Worm (Caenorhabditis elegans) whole organism, young adult: ENCODE measurements around the gene sqv-3.

ENCODE experiments used
- C06A6.2 ChIP-seq: fragments of 200-800 bp; sonication (Bioruptor generic); conservative IDR thresholded peaks from 2 replicates; pipeline ENCODE4 v1.3.6; 2022; ENCODE audit warnings: missing genetic modification characterization, missing compliant biosample characterization
- F10E7.11 ChIP-seq: sonication (generic microtip); optimal IDR thresholded peaks from 2 replicates; lab custom pipeline; 2017; ENCODE audit warnings: mild to moderate bottlenecking, missing genetic modification characterization, moderate library complexity, missing compliant biosample characterization
- F33H1.4 ChIP-seq: fragments of 200-800 bp; sonication (Bioruptor generic); IDR thresholded peaks from 2 replicates; pipeline ENCODE4 v1.3.6; 2022; ENCODE audit warnings: missing genetic modification reagents, missing genetic modification characterization, missing compliant biosample characterization
- K12H6.12 ChIP-seq: fragments of 200-800 bp; sonication (Bioruptor generic); optimal IDR thresholded peaks from 2 replicates; lab custom pipeline; 2018; ENCODE audit warnings: mild to moderate bottlenecking, missing genetic modification characterization, missing compliant biosample characterization
- Y79H2A.3 ChIP-seq: fragments of 200-800 bp; sonication (Bioruptor generic); conservative IDR thresholded peaks from 2 replicates; pipeline ENCODE4 v1.3.6; 2022; ENCODE audit warnings: missing genetic modification reagents, missing genetic modification characterization, missing compliant biosample characterization
- Y95B8A.8 ChIP-seq: fragments of 200-800 bp; sonication (Bioruptor generic); IDR thresholded peaks from 2 replicates; pipeline ENCODE4 v1.3.6; 2022; ENCODE audit warnings: missing genetic modification reagents, missing genetic modification characterization, missing compliant biosample characterization
- ZK185.1 ChIP-seq: sonication (generic microtip); optimal IDR thresholded peaks from 2 replicates; lab custom pipeline; 2016; ENCODE audit warnings: mild to moderate bottlenecking, missing genetic modification characterization, missing compliant biosample characterization; ENCODE audit not compliant: poor library complexity, severe bottlenecking
- aptf-2 ChIP-seq: fragments of 200-800 bp; sonication (Bioruptor generic); conservative IDR thresholded peaks from 2 replicates; pipeline ENCODE4 v1.3.6; 2022; ENCODE audit warnings: missing genetic modification reagents, missing genetic modification characterization, missing compliant biosample characterization
- attf-5 ChIP-seq: fragments of 200-800 bp; sonication (Bioruptor generic); optimal IDR thresholded peaks from 2 replicates; lab custom pipeline; 2018; ENCODE audit warnings: mild to moderate bottlenecking, missing genetic modification characterization, missing compliant biosample characterization
- cebp-1 ChIP-seq, 2 experiments: fragments of 200-800 bp in 1 of 2; sonication (Bioruptor generic) in 1 of 2; sonication (generic microtip) in 1 of 2; IDR thresholded peaks in 1 of 2; optimal IDR thresholded peaks in 1 of 2; 2 replicates each; pipeline versions ENCODE4 v1.3.6 to Lab custom; 2017 to 2022; ENCODE audit warnings: missing compliant biosample characterization in 2 of 2, missing genetic modification characterization in 2 of 2, mild to moderate bottlenecking in 1 of 2, missing genetic modification reagents in 1 of 2, moderate library complexity in 1 of 2
- cebp-2 ChIP-seq: fragments of 200-800 bp; sonication (Bioruptor generic); IDR thresholded peaks from 2 replicates; pipeline ENCODE4 v1.3.6; 2022; ENCODE audit warnings: missing genetic modification characterization, missing compliant biosample characterization
- ceh-27 ChIP-seq: fragments of 200-800 bp; sonication (Bioruptor generic); optimal IDR thresholded peaks from 2 replicates; lab custom pipeline; 2018; ENCODE audit warnings: mild to moderate bottlenecking, missing genetic modification characterization, moderate library complexity, missing compliant biosample characterization
- ceh-40 ChIP-seq: fragments of 200-800 bp; sonication (Bioruptor generic); IDR thresholded peaks from 2 replicates; pipeline ENCODE4 v1.3.6; 2022; ENCODE audit warnings: missing genetic modification characterization, missing compliant biosample characterization
- dox-1 ChIP-seq: fragments of 200-800 bp; sonication (Bioruptor generic); IDR thresholded peaks from 2 replicates; pipeline ENCODE4 v1.3.6; 2022; ENCODE audit warnings: missing genetic modification reagents, missing genetic modification characterization, missing compliant biosample characterization
- dpff-1 ChIP-seq: sonication (generic microtip); optimal IDR thresholded peaks from 2 replicates; lab custom pipeline; 2017; ENCODE audit warnings: mild to moderate bottlenecking, missing genetic modification characterization, missing compliant biosample characterization
- efl-1 ChIP-seq: fragments of 150-350 bp; optimal IDR thresholded peaks from 2 replicates; lab custom pipeline; 2014; ENCODE audit warnings: missing biosample characterization, missing genetic modification reagents, missing genetic modification characterization
- egrh-3 ChIP-seq: fragments of 200-800 bp; sonication (Bioruptor generic); IDR thresholded peaks from 2 replicates; pipeline ENCODE4 v1.3.6; 2022; ENCODE audit warnings: missing genetic modification reagents, missing genetic modification characterization, missing compliant biosample characterization
- ets-4 ChIP-seq: fragments of 200-800 bp; sonication (Bioruptor generic); optimal IDR thresholded peaks from 2 replicates; lab custom pipeline; 2018; ENCODE audit warnings: mild to moderate bottlenecking, missing genetic modification characterization, missing compliant biosample characterization
- hrde-1 ChIP-seq: sonication (generic microtip); optimal IDR thresholded peaks from 2 replicates; lab custom pipeline; 2016; ENCODE audit warnings: missing genetic modification characterization, mild to moderate bottlenecking, missing compliant biosample characterization, moderate library complexity, missing genotype, missing genetic modification reagents, borderline replicate concordance
- lag-1 ChIP-seq: fragments of 200-800 bp; sonication (Bioruptor generic); IDR thresholded peaks from 2 replicates; pipeline ENCODE4 v1.3.6; 2022; ENCODE audit warnings: missing genetic modification reagents, missing genetic modification characterization, missing compliant biosample characterization
- lin-26 ChIP-seq: fragments of 200-800 bp; sonication (Bioruptor generic); IDR thresholded peaks from 2 replicates; pipeline ENCODE4 v1.3.6; 2022; ENCODE audit warnings: missing genetic modification reagents, missing genetic modification characterization, missing compliant biosample characterization
- lin-35 ChIP-seq, 3 experiments: fragments of 150-350 bp in 2 of 3; sonication (generic microtip) in 1 of 3; optimal IDR thresholded peaks; 2 replicates each; lab custom pipeline; 2014 to 2018; ENCODE audit warnings: missing biosample characterization in 3 of 3, missing genetic modification characterization in 3 of 3, missing genetic modification reagents in 3 of 3
- lin-40 ChIP-seq: sonication (generic microtip); optimal IDR thresholded peaks from 2 replicates; lab custom pipeline; 2016; ENCODE audit warnings: missing genetic modification characterization, mild to moderate bottlenecking, missing compliant biosample characterization, missing genotype, missing genetic modification reagents
- lsl-1 ChIP-seq: fragments of 200-800 bp; sonication (Bioruptor generic); optimal IDR thresholded peaks from 2 replicates; lab custom pipeline; 2018; ENCODE audit warnings: mild to moderate bottlenecking, missing genetic modification characterization, moderate library complexity, missing compliant biosample characterization
- madf-3 ChIP-seq: fragments of 200-800 bp; sonication (Bioruptor generic); IDR thresholded peaks from 2 replicates; pipeline ENCODE4 v1.3.6; 2022; ENCODE audit warnings: missing genetic modification reagents, missing genetic modification characterization, missing compliant biosample characterization
- mel-28 ChIP-seq: sonication (generic microtip); optimal IDR thresholded peaks from 2 replicates; lab custom pipeline; 2016; ENCODE audit warnings: borderline replicate concordance, mild to moderate bottlenecking, missing genetic modification characterization, missing compliant biosample characterization
- pbrm-1 ChIP-seq: fragments of 200-800 bp; sonication (Bioruptor generic); IDR thresholded peaks from 2 replicates; pipeline ENCODE4 v1.3.6; 2022; ENCODE audit warnings: missing genetic modification reagents, missing genetic modification characterization, missing compliant biosample characterization
- rec-8 ChIP-seq, 2 experiments: sonication (generic microtip); optimal IDR thresholded peaks; 2 replicates each; lab custom pipeline; 2016; ENCODE audit warnings: mild to moderate bottlenecking in 2 of 2, missing genetic modification characterization in 2 of 2, missing genetic modification reagents in 2 of 2, missing genotype in 2 of 2, missing biosample characterization in 1 of 2, missing compliant biosample characterization in 1 of 2, moderate library complexity in 1 of 2
- snpc-3.4 ChIP-seq: sonication (generic microtip); optimal IDR thresholded peaks from 2 replicates; lab custom pipeline; 2017; ENCODE audit warnings: missing genetic modification characterization, mild to moderate bottlenecking, missing compliant biosample characterization, antibody characterized with exemption, moderate library complexity, missing genotype, missing genetic modification reagents
- snpc-4 ChIP-seq, 5 experiments: fragments of 150-350 bp in 1 of 5; sonication (generic microtip) in 4 of 5; optimal IDR thresholded peaks; 2 replicates each; lab custom pipeline; 2014 to 2018; ENCODE audit warnings: missing genetic modification characterization in 5 of 5, missing biosample characterization in 3 of 5, antibody characterized with exemption in 2 of 5, mild to moderate bottlenecking in 2 of 5, missing compliant biosample characterization in 2 of 5, missing genotype in 2 of 5, moderate library complexity in 2 of 5, missing genetic modification reagents in 1 of 5
- sptf-2 ChIP-seq: fragments of 200-800 bp; sonication (Bioruptor generic); optimal IDR thresholded peaks from 2 replicates; lab custom pipeline; 2018; ENCODE audit warnings: mild to moderate bottlenecking, missing genetic modification characterization, missing compliant biosample characterization
- xnd-1 ChIP-seq: sonication (generic microtip); optimal IDR thresholded peaks from 2 replicates; lab custom pipeline; 2016; ENCODE audit warnings: missing genotype, missing genetic modification reagents, missing genetic modification characterization, missing compliant biosample characterization
- ztf-18 ChIP-seq: sonication (generic microtip); optimal IDR thresholded peaks from 2 replicates; lab custom pipeline; 2016; ENCODE audit warnings: missing genotype, mild to moderate bottlenecking, missing genetic modification characterization, missing compliant biosample characterization
- ztf-3 ChIP-seq: fragments of 200-800 bp; sonication (Bioruptor generic); optimal IDR thresholded peaks from 2 replicates; lab custom pipeline; 2018; ENCODE audit warnings: mild to moderate bottlenecking, missing genetic modification characterization, missing compliant biosample characterization

sqv-3 gene

DNA sequence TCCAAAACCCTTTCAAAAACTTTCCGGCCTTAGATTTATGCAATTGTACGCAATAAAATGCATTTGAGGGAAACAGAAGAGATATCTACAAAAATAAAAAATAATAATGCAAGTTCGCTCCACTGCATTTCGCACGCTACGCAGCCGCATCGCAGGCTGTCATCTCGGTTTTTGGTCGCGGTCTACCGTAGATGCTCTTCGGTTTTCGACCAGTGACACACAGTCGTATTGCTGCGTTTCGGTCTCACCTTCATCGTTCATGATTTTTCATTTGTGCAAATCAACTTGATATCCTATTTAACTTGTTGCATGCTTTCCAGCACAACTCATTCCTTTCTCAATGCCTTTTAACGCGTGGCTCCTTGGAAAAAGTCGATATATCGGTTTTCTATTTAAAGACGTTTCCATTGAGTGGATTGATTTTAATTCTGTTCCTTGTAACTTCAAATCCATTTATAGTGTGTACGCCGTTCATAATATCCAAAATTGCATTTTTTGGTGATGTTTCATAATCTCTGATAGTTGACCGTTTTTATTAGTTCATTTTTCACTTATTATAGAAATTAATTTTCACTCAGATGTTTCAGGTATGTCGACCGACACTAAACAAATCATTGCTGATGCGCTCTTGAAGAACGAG, 631 bp upstream of the sqv-3 start, which contains the start of gene vha-1 (continued):
- no peak for TF ChIP-seq rec-8 (tag; optimal IDR thresholded peaks at IDR 0.05; lab: Kevin White, UChicago)
- no peak for TF ChIP-seq cebp-2
- TF ChIP-seq ztf-3 (GFP tag; lab: Kevin White, UChicago), result no peak
- no peak for TF ChIP-seq xnd-1 (tag; lab: Kevin White, UChicago)
- TF ChIP-seq dpff-1, result no peak
- TF ChIP-seq lag-1 (GFP tag; lab: Robert Waterston, UW), result no peak
- peak; percentile 95 for TF ChIP-seq attf-5 (GFP tag; lab: Kevin White, UChicago)
- peak; percentile 75 for TF ChIP-seq lin-26 (GFP tag; lab: Robert Waterston, UW)
- TF ChIP-seq hrde-1 (tag; lab: Kevin White, UChicago), result no peak
- TF ChIP-seq mel-28 (tag; lab: Kevin White, UChicago), result no peak
- TF ChIP-seq ceh-40 (GFP tag; lab: Robert Waterston, UW), result no peak
- no peak for TF ChIP-seq Y79H2A.3 (GFP tag; lab: Robert Waterston, UW)
- peak in 1 of 3 experiments; percentile 55 for TF ChIP-seq lin-35 (GFP tag; optimal IDR thresholded peaks at IDR 0.05; lab: Kevin White, UChicago)
- TF ChIP-seq ztf-18 (tag; lab: Kevin White, UChicago), result peak; percentile 51
- TF ChIP-seq Y95B8A.8 (GFP tag; lab: Robert Waterston, UW), result no peak
- TF ChIP-seq snpc-3.4 (tag; lab: Kevin White, UChicago), result no peak
- peak; percentile 88 for TF ChIP-seq dox-1 (GFP tag; lab: Robert Waterston, UW)
- peak; percentile 27 for TF ChIP-seq efl-1
- TF ChIP-seq pbrm-1 (GFP tag; lab: Robert Waterston, UW), result peak; percentile 63
- no peak for TF ChIP-seq aptf-2 (GFP tag; lab: Robert Waterston, UW)
- peak; percentile 87 for TF ChIP-seq ceh-27 (GFP tag; lab: Kevin White, UChicago)
- peak; percentile 34 for TF ChIP-seq ets-4
- no peak; the same call in 1 of the 2 replicates for TF ChIP-seq C06A6.2
- 0 out of 2 replicates have a peak, but pooled peaks have one; percentile 38 for TF ChIP-seq cebp-1 (GFP tag; IDR thresholded peaks at IDR 0.05; lab: Robert Waterston, UW)
- peak; percentile 74 for TF ChIP-seq cebp-1 (tag; optimal IDR thresholded peaks at IDR 0.05; lab: Kevin White, UChicago)
- peak; percentile 76 for TF ChIP-seq lin-40
- TF ChIP-seq F10E7.11 (tag; lab: Kevin White, UChicago), result no peak
- peak; percentile 26 for TF ChIP-seq ZK185.1 (tag; lab: Kevin White, UChicago)
- TF ChIP-seq K12H6.12, result peak; percentile 64
- TF ChIP-seq snpc-4 (GFP tag; optimal IDR thresholded peaks at IDR 0.05; lab: Kevin White, UChicago), result no peak
- TF ChIP-seq snpc-4 (tag; optimal IDR thresholded peaks at IDR 0.05; lab: Kevin White, UChicago), result peak in 3 of 4 experiments; percentile 36 to 62 (median 46)
- TF ChIP-seq egrh-3, result peak; percentile 26; the same call in 1 of the 2 replicates

DNA sequence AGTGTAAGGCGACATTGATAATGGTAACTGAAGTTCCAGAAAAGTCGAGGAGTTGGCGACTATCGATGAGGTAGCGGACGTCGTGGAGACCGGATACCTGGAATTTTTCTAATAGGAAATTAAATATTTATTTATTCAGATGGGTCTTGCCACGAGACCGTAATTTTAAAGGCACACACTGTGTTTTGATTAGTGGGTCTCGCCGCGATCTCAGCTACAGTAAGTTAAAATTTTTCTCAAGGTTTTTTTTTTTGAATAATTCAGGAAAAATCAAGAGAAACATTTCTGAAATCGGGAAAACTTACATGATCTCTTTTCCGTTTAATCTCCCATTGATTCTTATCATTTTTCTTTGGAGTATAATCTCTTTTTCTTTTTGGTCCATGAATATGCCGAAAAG, 1.1 kb downstream of the sqv-3 start:
- TF ChIP-seq sptf-2 (GFP tag; lab: Kevin White, UChicago) (no peak), lsl-1 (GFP tag; lab: Kevin White, UChicago) (peak; percentile 52), cebp-2 (no peak), F33H1.4 (GFP tag; lab: Robert Waterston, UW) (peak; percentile 55; the same call in 1 of the 2 replicates), egrh-3 (no peak), madf-3 (GFP tag; lab: Robert Waterston, UW) (0 out of 2 replicates have a peak, but pooled peaks have one; percentile 53), xnd-1 (tag; lab: Kevin White, UChicago) (peak; percentile 19)
- TF ChIP-seq, all 124 proteins: peak for 4
